Fruit fly (Drosophila melanogaster) whole organism, wandering third instar larva: ENCODE results near the gene Vps60.

Source experiments
- Abd-B ChIP-seq: fragments of >200 bp; optimal IDR thresholded peaks from 2 replicates; lab custom pipeline; 2017; ENCODE audit warnings: missing biosample characterization, missing genetic modification characterization
- CG32264 ChIP-seq: fragments of 200-800 bp; sonication (Bioruptor generic); optimal IDR thresholded peaks from 2 replicates; lab custom pipeline; 2016; ENCODE audit warnings: missing biosample characterization, missing genetic modification characterization
- CG9705 ChIP-seq: fragments of 200-800 bp; sonication (Bioruptor generic); optimal IDR thresholded peaks from 2 replicates; lab custom pipeline; 2018; ENCODE audit warnings: missing biosample characterization, mild to moderate bottlenecking, missing genetic modification characterization
- CrebA ChIP-seq: fragments of 200-800 bp; sonication (Bioruptor generic); optimal IDR thresholded peaks from 2 replicates; lab custom pipeline; 2016; ENCODE audit warnings: missing biosample characterization, mild to moderate bottlenecking, missing genetic modification characterization, borderline replicate concordance
- Dfd ChIP-seq: fragments of >200 bp; optimal IDR thresholded peaks from 2 replicates; lab custom pipeline; 2017; ENCODE audit warnings: missing biosample characterization, missing genetic modification characterization
- Dif ChIP-seq: fragments of 200-275, 200-300 bp; sonication (Bioruptor generic); optimal IDR thresholded peaks from 2 replicates; lab custom pipeline; 2018; ENCODE audit warnings: missing biosample characterization, missing genetic modification characterization; ENCODE audit not compliant: partially characterized antibody
- GATAd ChIP-seq: sonication (Bioruptor generic); optimal IDR thresholded peaks from 2 replicates; lab custom pipeline; 2016; ENCODE audit warnings: missing biosample characterization, missing genetic modification characterization
- HLH106 ChIP-seq: fragments of 200-800 bp; optimal IDR thresholded peaks from 3 replicates; lab custom pipeline; 2019; ENCODE audit warnings: missing biosample characterization, mild to moderate bottlenecking, missing genetic modification characterization, moderate library complexity
- Hnf4 ChIP-seq: fragments of 200-800 bp; sonication (Bioruptor generic); optimal IDR thresholded peaks from 2 replicates; lab custom pipeline; 2016; ENCODE audit warnings: missing biosample characterization, mild to moderate bottlenecking, missing genetic modification characterization
- Hr78 ChIP-seq: fragments of >200 bp; optimal IDR thresholded peaks from 2 replicates; lab custom pipeline; 2017; ENCODE audit warnings: missing biosample characterization, missing genetic modification characterization
- Hr83 ChIP-seq: fragments of 200-300 bp; sonication (Bioruptor generic); optimal IDR thresholded peaks from 2 replicates; lab custom pipeline; 2016; ENCODE audit warnings: missing biosample characterization, mild to moderate bottlenecking, missing genetic modification characterization, moderate library complexity; ENCODE audit not compliant: poor library complexity, severe bottlenecking
- Jra ChIP-seq: sonication (Bioruptor generic); optimal IDR thresholded peaks from 2 replicates; lab custom pipeline; 2016; ENCODE audit warnings: missing biosample characterization, missing genetic modification characterization
- Mio ChIP-seq: sonication (Bioruptor generic); optimal IDR thresholded peaks from 2 replicates; lab custom pipeline; 2016; ENCODE audit warnings: missing biosample characterization, missing genetic modification characterization
- Myc ChIP-seq: fragments of >200 bp; optimal IDR thresholded peaks from 2 replicates; lab custom pipeline; 2017
- N ChIP-seq: fragments of >200 bp; optimal IDR thresholded peaks from 2 replicates; lab custom pipeline; 2018; ENCODE audit warnings: missing biosample characterization, missing external identifiers, missing genetic modification characterization
- OdsH ChIP-seq: fragments of 200-800 bp; sonication (Bioruptor generic); optimal IDR thresholded peaks from 2 replicates; lab custom pipeline; 2016; ENCODE audit warnings: missing biosample characterization, mild to moderate bottlenecking, missing genetic modification characterization
- Rel ChIP-seq, 2 experiments: fragments of 200-800 bp; sonication (Bioruptor generic) in 1 of 2; optimal IDR thresholded peaks; 2 replicates in 1 of 2; 3 replicates in 1 of 2; lab custom pipeline; 2016 to 2019; ENCODE audit warnings: mild to moderate bottlenecking in 2 of 2, missing biosample characterization in 2 of 2, missing genetic modification characterization in 2 of 2, moderate library complexity in 1 of 2
- Sp1 ChIP-seq: fragments of 200-800 bp; sonication (Bioruptor generic); optimal IDR thresholded peaks from 3 replicates; lab custom pipeline; 2019; ENCODE audit warnings: missing biosample characterization, mild to moderate bottlenecking, missing genetic modification characterization, moderate library complexity
- Vsx2 ChIP-seq: fragments of 200-300, 225-300 bp; sonication (Bioruptor generic); optimal IDR thresholded peaks from 2 replicates; lab custom pipeline; 2018; ENCODE audit warnings: missing biosample characterization, missing genetic modification characterization; ENCODE audit not compliant: partially characterized antibody
- br ChIP-seq: fragments of 200-800 bp; sonication (Bioruptor generic); optimal IDR thresholded peaks from 2 replicates; lab custom pipeline; 2016; ENCODE audit warnings: missing biosample characterization, missing genetic modification characterization
- dl ChIP-seq, 2 experiments: fragments of 175-275, 200-275 bp in 1 of 2; fragments of 200-275 bp in 1 of 2; sonication (Bioruptor generic); optimal IDR thresholded peaks; lab custom pipeline; 2018; ENCODE audit warnings: mild to moderate bottlenecking in 2 of 2, missing biosample characterization in 2 of 2, missing genetic modification characterization in 2 of 2, moderate library complexity in 2 of 2; ENCODE audit not compliant: partially characterized antibody in 2 of 2, insufficient read depth in 1 of 2
- dmrt93B ChIP-seq: fragments of 200-800 bp; sonication (Bioruptor generic); optimal IDR thresholded peaks from 2 replicates; lab custom pipeline; 2018; ENCODE audit warnings: missing biosample characterization, mild to moderate bottlenecking, missing genetic modification characterization
- ey ChIP-seq: fragments of 200-800 bp; sonication (Bioruptor generic); optimal IDR thresholded peaks from 2 replicates; lab custom pipeline; 2016; ENCODE audit warnings: missing biosample characterization, missing genetic modification characterization
- foxo ChIP-seq, 2 experiments: fragments of 200-800 bp; sonication (Bioruptor generic); optimal IDR thresholded peaks; 2 replicates in 1 of 2; 3 replicates in 1 of 2; lab custom pipeline; 2016 to 2017; ENCODE audit warnings: missing biosample characterization in 2 of 2, missing genetic modification characterization in 2 of 2
- fru ChIP-seq: fragments of 200-800 bp; sonication (Bioruptor generic); optimal IDR thresholded peaks from 3 replicates; lab custom pipeline; 2016; ENCODE audit warnings: missing biosample characterization, mild to moderate bottlenecking, missing genetic modification characterization
- h ChIP-seq: fragments of 200-800 bp; sonication (Bioruptor generic); optimal IDR thresholded peaks from 3 replicates; lab custom pipeline; 2016; ENCODE audit warnings: missing biosample characterization, mild to moderate bottlenecking, missing genetic modification characterization
- jim ChIP-seq: fragments of 175-275, 200-325 bp; sonication (Bioruptor generic); optimal IDR thresholded peaks from 2 replicates; lab custom pipeline; 2016; ENCODE audit warnings: missing biosample characterization, mild to moderate bottlenecking, missing genetic modification characterization
- lola ChIP-seq: fragments of >200 bp; optimal IDR thresholded peaks from 2 replicates; lab custom pipeline; 2017; ENCODE audit warnings: missing biosample characterization, missing genetic modification characterization
- pan ChIP-seq: fragments of >200 bp; optimal IDR thresholded peaks from 2 replicates; lab custom pipeline; 2017
- psq ChIP-seq: fragments of 200-800 bp; sonication (Bioruptor generic); optimal IDR thresholded peaks from 3 replicates; lab custom pipeline; 2017; ENCODE audit warnings: missing biosample characterization, mild to moderate bottlenecking, missing genetic modification characterization, moderate library complexity
- rgr ChIP-seq: fragments of 200-800 bp; sonication (Bioruptor generic); optimal IDR thresholded peaks from 3 replicates; lab custom pipeline; 2016; ENCODE audit warnings: missing biosample characterization, mild to moderate bottlenecking, missing genetic modification characterization
- sage ChIP-seq: fragments of 200-800 bp; sonication (Bioruptor generic); optimal IDR thresholded peaks from 2 replicates; lab custom pipeline; 2016; ENCODE audit warnings: missing biosample characterization, mild to moderate bottlenecking, missing genetic modification characterization
- sv ChIP-seq: fragments of 200-800 bp; sonication (Bioruptor generic); optimal IDR thresholded peaks from 3 replicates; lab custom pipeline; 2016; ENCODE audit warnings: missing biosample characterization, missing genetic modification characterization
- tai ChIP-seq: sonication (Bioruptor generic); optimal IDR thresholded peaks from 2 replicates; lab custom pipeline; 2016; ENCODE audit warnings: missing biosample characterization, missing genetic modification characterization
- usp ChIP-seq: fragments of >200 bp; optimal IDR thresholded peaks from 2 replicates; lab custom pipeline; 2017; ENCODE audit warnings: missing biosample characterization, missing genetic modification characterization
- woc ChIP-seq: sonication (Bioruptor generic); optimal IDR thresholded peaks from 2 replicates; lab custom pipeline; 2016; ENCODE audit warnings: missing biosample characterization, mild to moderate bottlenecking, missing genetic modification characterization

The Vps60 gene

DNA sequence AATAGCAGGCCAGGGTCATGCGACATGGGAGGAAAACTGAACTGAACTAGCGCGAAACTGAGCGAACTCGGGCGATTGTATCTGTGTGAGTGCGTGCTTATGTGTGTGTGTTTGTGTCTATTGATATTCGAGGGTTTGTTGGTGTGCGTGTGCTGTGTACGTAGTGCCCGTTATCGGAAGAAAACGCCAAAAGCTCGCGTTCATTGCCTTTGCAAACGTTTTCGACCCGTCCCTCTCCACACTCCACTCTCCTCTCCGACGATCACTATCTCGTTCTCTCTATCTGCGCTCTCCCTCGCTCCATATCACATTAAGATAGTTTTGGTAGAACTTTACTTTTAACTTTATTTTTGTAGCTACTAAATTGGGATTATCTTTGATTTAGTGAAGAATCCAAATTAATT, 4.5 kb downstream of the Vps60 start:
- TF ChIP-seq CG32264 (GFP tag; lab: Kevin White, UChicago): no peak
- TF ChIP-seq N (GFP tag; lab: Kevin White, UChicago): peak; percentile 10
- TF ChIP-seq h (GFP tag; lab: Kevin White, UChicago): peak; percentile 16
- TF ChIP-seq Rel (GFP tag; optimal IDR thresholded peaks at IDR 0.05; lab: Kevin White, UChicago): no peak
- TF ChIP-seq Rel (tag; optimal IDR thresholded peaks at IDR 0.05; lab: Kevin White, UChicago): no peak
- TF ChIP-seq Hr83 (GFP tag; lab: Kevin White, UChicago): no peak
- TF ChIP-seq br: no peak
- no peak for TF ChIP-seq HLH106 (tag; lab: Kevin White, UChicago)
- no peak for TF ChIP-seq foxo (GFP tag; optimal IDR thresholded peaks at IDR 0.05; lab: Kevin White, UChicago)
- TF ChIP-seq, all 38 proteins: peak for 2

DNA sequence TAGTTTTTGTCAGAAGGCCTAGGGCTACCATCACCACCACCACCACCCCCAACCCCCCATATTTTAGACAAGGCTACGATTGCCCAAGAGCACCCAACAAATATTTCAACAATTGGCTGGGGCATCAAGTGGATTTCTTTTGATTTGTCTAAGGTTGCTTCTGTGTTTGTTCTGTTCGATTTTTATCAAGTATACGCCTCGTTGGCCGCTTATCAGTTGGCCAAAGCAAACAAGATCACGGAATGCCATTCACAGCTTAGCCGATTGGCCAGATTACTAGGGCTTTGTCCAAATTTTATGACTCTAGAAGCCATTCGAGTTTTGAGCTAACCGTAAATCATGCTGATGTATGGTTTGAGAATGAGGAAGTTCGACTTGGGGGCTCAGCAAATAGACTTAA, 5.6 kb downstream of the Vps60 start:
- no peak for TF ChIP-seq HLH106 (tag; lab: Kevin White, UChicago)
- TF ChIP-seq N (GFP tag; lab: Kevin White, UChicago): no peak
- TF ChIP-seq Dfd (GFP tag; lab: Kevin White, UChicago): no peak
- TF ChIP-seq fru (GFP tag; lab: Kevin White, UChicago): no peak
- TF ChIP-seq CrebA (GFP tag; lab: Kevin White, UChicago): no peak
- no peak for TF ChIP-seq Abd-B (GFP tag; lab: Kevin White, UChicago)

DNA sequence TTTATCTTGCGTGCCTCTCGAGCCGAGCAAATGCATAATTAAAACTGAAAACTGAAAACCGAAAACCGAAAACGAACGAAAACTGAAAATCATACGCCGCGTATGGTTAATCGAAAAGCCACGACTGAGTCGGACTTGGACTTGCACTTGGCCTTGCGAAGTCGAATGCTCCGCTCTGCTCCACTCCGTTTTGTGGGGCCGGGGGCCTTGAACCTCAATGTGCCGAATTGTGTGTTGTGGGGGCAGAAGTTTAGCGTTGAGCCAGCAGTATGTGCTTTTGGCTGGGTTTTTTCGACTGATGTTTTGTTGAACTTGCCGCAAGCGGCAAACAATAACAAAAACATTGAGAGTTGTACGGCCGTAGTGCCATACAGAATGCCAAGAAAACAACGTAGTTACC, 6.1 kb downstream of the Vps60 start:
- TF ChIP-seq psq (GFP tag; lab: Kevin White, UChicago) (no peak), rgr (GFP tag; lab: Kevin White, UChicago) (no peak), Vsx2 (no peak), CrebA (GFP tag; lab: Kevin White, UChicago) (no peak), foxo (GFP tag; optimal IDR thresholded peaks at IDR 0.05; lab: Kevin White, UChicago) (no peak), usp (GFP tag; lab: Kevin White, UChicago) (no peak), ey (GFP tag; lab: Kevin White, UChicago) (no peak), dl (GFP tag; optimal IDR thresholded peaks at IDR 0.05; lab: Kevin White, UChicago; ENCODE audit: insufficient read depth in 1 of 2, partially characterized antibody in 2 of 2) (no peak), br (no peak), fru (GFP tag; lab: Kevin White, UChicago) (no peak), woc (no peak), CG9705 (GFP tag; lab: Kevin White, UChicago) (no peak), lola (GFP tag; lab: Kevin White, UChicago) (no peak), Hr78 (no peak), N (GFP tag; lab: Kevin White, UChicago) (no peak), Rel (GFP tag; optimal IDR thresholded peaks at IDR 0.05; lab: Kevin White, UChicago) (no peak), Rel (tag; optimal IDR thresholded peaks at IDR 0.05; lab: Kevin White, UChicago) (no peak)
- TF ChIP-seq, all 38 proteins: peak for 0

DNA sequence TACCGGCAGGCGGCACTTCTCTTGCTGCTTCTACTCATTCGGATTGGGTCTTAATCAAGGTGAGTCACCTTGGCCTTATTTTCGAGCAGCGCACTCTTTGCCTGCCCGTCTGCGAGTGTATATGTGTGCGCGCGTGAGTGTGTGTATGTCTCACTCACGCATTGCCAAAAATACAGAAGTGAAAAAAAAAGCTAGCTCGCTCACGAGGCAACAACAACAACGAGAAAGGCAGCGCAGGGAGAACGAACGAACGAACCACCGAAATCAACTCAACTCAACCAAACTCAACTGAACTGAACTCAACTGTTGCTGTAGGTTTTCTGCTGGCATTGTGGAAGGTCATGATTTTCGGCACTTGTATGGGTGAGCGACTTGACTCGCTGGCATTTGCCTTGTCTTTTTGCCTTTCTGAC, 7.4 kb downstream of the Vps60 start:
- TF ChIP-seq Hr78 (no peak), ey (GFP tag; lab: Kevin White, UChicago) (no peak), Mio (GFP tag; lab: Kevin White, UChicago) (no peak), Dfd (GFP tag; lab: Kevin White, UChicago) (no peak), Hnf4 (GFP tag; lab: Kevin White, UChicago) (no peak), woc (no peak), Dif (GFP tag; lab: Kevin White, UChicago) (no peak), GATAd (no peak), HLH106 (tag; lab: Kevin White, UChicago) (no peak), tai (no peak), Sp1 (no peak), Myc (lab: Kevin White, UChicago) (no peak), CG9705 (GFP tag; lab: Kevin White, UChicago) (no peak), jim (GFP tag; lab: Kevin White, UChicago) (no peak), OdsH (GFP tag; lab: Kevin White, UChicago) (no peak), N (GFP tag; lab: Kevin White, UChicago) (peak; percentile 24), rgr (GFP tag; lab: Kevin White, UChicago) (no peak), psq (GFP tag; lab: Kevin White, UChicago) (peak; percentile 28), pan (lab: Kevin White, UChicago) (no peak), lola (GFP tag; lab: Kevin White, UChicago) (no peak), dl (GFP tag; optimal IDR thresholded peaks at IDR 0.05; lab: Kevin White, UChicago; ENCODE audit: insufficient read depth in 1 of 2, partially characterized antibody in 2 of 2) (no peak), Rel (GFP tag; optimal IDR thresholded peaks at IDR 0.05; lab: Kevin White, UChicago) (no peak), Rel (tag; optimal IDR thresholded peaks at IDR 0.05; lab: Kevin White, UChicago) (peak; percentile 26), Jra (GFP tag; lab: Kevin White, UChicago) (peak; percentile 74), CrebA (GFP tag; lab: Kevin White, UChicago) (peak; percentile 54), sage (GFP tag; lab: Kevin White, UChicago) (no peak), dmrt93B (GFP tag; lab: Kevin White, UChicago) (no peak), Hr83 (GFP tag; lab: Kevin White, UChicago) (peak; percentile 24), h (GFP tag; lab: Kevin White, UChicago) (no peak), sv (GFP tag; lab: Kevin White, UChicago) (no peak)
- TF ChIP-seq, all 38 proteins: peak for 6
